Worm (Caenorhabditis elegans): ENCODE data around the gene cht-3.

Gene cht-3

ce11 chrIV:6971213-6971612 is 32.2 kb upstream of the cht-3 start, which contains the start of gene ZK381.62:
Gene ZK381.62, minus strand, starts transcription at chrIV:6971313.
- TF ChIP-seq nhr-232 (tag; optimal IDR thresholded peaks at IDR 0.05) (no peak), ceh-30 (tag; optimal IDR thresholded peaks at IDR 0.05) (no peak), ceh-14 (tag; optimal IDR thresholded peaks at IDR 0.05) (no peak), sox-4 (tag; optimal IDR thresholded peaks at IDR 0.05) (no peak), che-1 (tag; optimal IDR thresholded peaks at IDR 0.05) (no peak), tbx-7 (tag; optimal IDR thresholded peaks at IDR 0.05) (no peak), ceh-34 (tag; optimal IDR thresholded peaks at IDR 0.05) (no peak), ceh-31 (tag; optimal IDR thresholded peaks at IDR 0.05) (no peak), ceh-45 (GFP tag; IDR thresholded peaks at IDR 0.05) (no peak)

- TF ChIP-seq nhr-11 (tag; optimal IDR thresholded peaks at IDR 0.05) (no peak), unc-3 (GFP tag; conservative IDR thresholded peaks at IDR 0.05) (no peak), unc-3 (tag; optimal IDR thresholded peaks at IDR 0.05) (no peak), npax-4 (tag; optimal IDR thresholded peaks at IDR 0.05) (no peak), nfya-1 (tag; optimal IDR thresholded peaks at IDR 0.05) (no peak), ceh-19 (GFP tag; optimal IDR thresholded peaks at IDR 0.05) (no peak), fkh-10 (GFP tag; optimal IDR thresholded peaks at IDR 0.05) (no peak), sox-4 (tag; optimal IDR thresholded peaks at IDR 0.05) (no peak), ceh-6 (GFP tag; optimal IDR thresholded peaks at IDR 0.05) (no peak), ceh-45 (GFP tag; IDR thresholded peaks at IDR 0.05) (no peak), che-1 (tag; optimal IDR thresholded peaks at IDR 0.05) (no peak), ceh-34 (tag; optimal IDR thresholded peaks at IDR 0.05) (no peak), ceh-48 (tag; optimal IDR thresholded peaks at IDR 0.05) (no peak), ttx-3 (tag; optimal IDR thresholded peaks at IDR 0.05) (no peak), unc-86 (tag; optimal IDR thresholded peaks at IDR 0.05) (no peak), unc-55 (GFP tag; optimal IDR thresholded peaks at IDR 0.05) (no peak), ceh-31 (tag; optimal IDR thresholded peaks at IDR 0.05) (no peak), hlh-30 (tag; optimal IDR thresholded peaks at IDR 0.05; ENCODE audit: insufficient read depth) (no peak)
Measured at ce11 chrIV:6972427-6972826, 31.0 kb upstream of the cht-3 start, which contains the start of gene nhr-249. Gene nhr-249, minus strand, starts transcription at chrIV:6972527.

DNA sequence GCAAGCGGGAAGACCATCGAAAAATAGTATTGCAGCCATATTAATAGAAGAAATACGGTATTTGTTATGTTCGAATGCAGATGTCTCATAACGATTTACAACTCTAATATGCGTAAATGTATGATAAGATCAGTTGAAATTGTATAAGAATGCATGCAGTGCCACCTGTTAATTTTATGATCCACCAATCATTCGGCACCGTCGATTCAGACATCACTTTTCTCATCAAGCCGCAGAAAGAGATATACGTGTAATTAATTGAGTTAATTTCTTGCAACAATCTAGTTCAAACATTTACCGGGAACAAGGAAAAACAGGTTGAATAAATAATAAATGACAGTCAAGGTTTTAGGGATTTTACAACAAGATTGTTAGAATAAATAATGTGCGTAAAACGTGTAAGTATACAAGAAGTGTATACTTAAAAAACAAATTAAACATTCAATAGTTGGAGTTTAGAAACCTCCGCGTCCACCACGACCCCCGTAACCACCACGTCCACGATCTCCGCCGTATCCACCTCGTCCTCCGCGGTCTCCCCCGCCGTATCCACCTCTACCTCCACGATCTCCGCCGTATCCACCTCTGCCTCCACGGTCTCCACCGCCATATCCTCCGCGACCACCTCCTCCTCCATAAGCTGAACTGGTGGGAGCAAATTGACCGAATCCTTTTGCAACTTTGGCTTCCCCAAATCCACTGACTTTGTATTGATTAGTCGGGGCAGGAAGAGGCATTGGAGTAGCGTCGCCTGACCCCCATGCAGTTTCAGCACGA is 29.1 kb upstream of the cht-3 start:
- TF ChIP-seq ceh-19 (GFP tag; optimal IDR thresholded peaks at IDR 0.05) (no peak), T23F11.4 (GFP tag; optimal IDR thresholded peaks at IDR 0.05) (no peak), sox-4 (tag; optimal IDR thresholded peaks at IDR 0.05) (no peak), dve-1 (tag; optimal IDR thresholded peaks at IDR 0.05) (no peak), eyg-1 (tag; optimal IDR thresholded peaks at IDR 0.05) (no peak), ref-2 (tag; optimal IDR thresholded peaks at IDR 0.05) (no peak), npax-4 (tag; optimal IDR thresholded peaks at IDR 0.05) (no peak)

- TF ChIP-seq pag-3 (tag; optimal IDR thresholded peaks at IDR 0.05; ENCODE audit: borderline replicate concordance) (no peak), unc-3 (GFP tag; conservative IDR thresholded peaks at IDR 0.05) (no peak), unc-3 (tag; optimal IDR thresholded peaks at IDR 0.05) (no peak), ceh-22 (tag; optimal IDR thresholded peaks at IDR 0.05) (no peak), nhr-11 (tag; optimal IDR thresholded peaks at IDR 0.05) (no peak), nhr-232 (tag; optimal IDR thresholded peaks at IDR 0.05) (no peak), ceh-9 (tag; optimal IDR thresholded peaks at IDR 0.05) (no peak), dmd-4 (tag; optimal IDR thresholded peaks at IDR 0.05; ENCODE audit: borderline replicate concordance) (no peak), odd-2 (tag; optimal IDR thresholded peaks at IDR 0.05) (no peak), npax-4 (tag; optimal IDR thresholded peaks at IDR 0.05) (no peak), syd-9 (tag; optimal IDR thresholded peaks at IDR 0.05) (no peak), ceh-2 (tag; optimal IDR thresholded peaks at IDR 0.05) (no peak), hlh-30 (tag; optimal IDR thresholded peaks at IDR 0.05; ENCODE audit: insufficient read depth) (no peak), ahr-1 (tag; optimal IDR thresholded peaks at IDR 0.05) (no peak), zip-5 (tag; optimal IDR thresholded peaks at IDR 0.05) (no peak), elt-4 (tag; optimal IDR thresholded peaks at IDR 0.05) (no peak), ceh-45 (GFP tag; IDR thresholded peaks at IDR 0.05) (no peak), hlh-15 (tag; optimal IDR thresholded peaks at IDR 0.05) (no peak)
Measured at ce11 chrIV:6977089-6977558, 26.3 kb upstream of the cht-3 start, which contains the start of the genes pgl-1 and him-3. Gene pgl-1, minus strand, starts transcription at chrIV:6977318. Gene him-3, plus strand, starts transcription at chrIV:6977508.

Data from whole organism, late embryonic.